Fruit fly (Drosophila melanogaster): ENCODE results near the gene Coq6.

Gene Coq6

DNA sequence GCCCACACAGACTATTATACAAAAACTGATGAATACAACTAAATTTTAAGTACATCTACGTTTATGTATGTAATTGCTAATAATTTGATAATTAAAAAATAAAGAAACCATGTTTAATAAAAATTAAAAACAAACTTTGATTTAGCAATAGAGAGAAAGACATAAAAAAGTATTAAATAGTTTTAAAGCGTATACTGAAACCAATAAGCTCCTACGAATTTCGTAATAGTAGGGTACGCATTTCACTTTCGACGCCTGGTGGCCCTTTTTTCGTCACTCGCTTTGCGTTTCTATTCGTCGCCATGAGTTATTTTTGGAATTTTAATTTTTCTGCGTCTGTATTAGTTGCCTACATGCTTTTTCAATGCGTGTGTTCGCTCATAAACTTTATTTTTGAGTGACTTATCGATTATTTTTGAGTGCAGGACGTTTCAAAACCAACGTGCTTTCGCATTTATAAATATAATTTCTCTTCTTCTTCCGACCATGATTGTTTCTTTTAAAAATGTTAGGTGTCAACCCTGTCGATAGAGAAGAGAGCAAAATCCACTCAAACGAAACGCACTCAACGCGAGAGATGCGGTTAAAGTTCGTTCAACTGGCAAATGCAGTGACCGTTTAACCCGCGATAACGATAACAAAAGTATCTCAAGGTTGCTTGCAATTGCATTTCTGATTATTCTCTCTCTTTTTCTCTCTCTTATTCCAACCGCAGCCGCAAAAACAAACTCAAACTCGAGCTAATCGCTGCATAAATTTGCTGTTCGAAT, 14.7 kb upstream of the Coq6 start, which contains the start of gene Oscillin (continued):
- TF ChIP-seq CG4820 (GFP tag; optimal IDR thresholded peaks at IDR 0.05) (peak; percentile 65), CG17328 (GFP tag; IDR thresholded peaks at IDR 0.05) (peak; percentile 66), Adf1 (GFP tag; IDR thresholded peaks at IDR 0.05) (peak; percentile 16; the same call in 1 of the 2 replicates), CG34224 (GFP tag; IDR thresholded peaks at IDR 0.05; ENCODE audit: partially characterized antibody) (peak; percentile 45; the same call in 2 of the 3 replicates), unpg (GFP tag; optimal IDR thresholded peaks at IDR 0.05) (peak; percentile 88), CG32767 (GFP tag; IDR thresholded peaks at IDR 0.05) (peak; percentile 78), odd (GFP tag; optimal IDR thresholded peaks at IDR 0.05) (peak; percentile 76), ATbp (GFP tag; optimal IDR thresholded peaks at IDR 0.05) (no peak), CG3726 (GFP tag; IDR thresholded peaks at IDR 0.05) (no peak), CG12659 (GFP tag; optimal IDR thresholded peaks at IDR 0.05) (peak; percentile 75), CG13775 (GFP tag; optimal IDR thresholded peaks at IDR 0.05) (peak; percentile 74), ems (GFP tag; optimal IDR thresholded peaks at IDR 0.05) (peak; percentile 43), CG18476 (GFP tag; optimal IDR thresholded peaks at IDR 0.05) (peak; percentile 70), wek (GFP tag; optimal IDR thresholded peaks at IDR 0.05) (no peak), CG4707 (GFP tag; optimal IDR thresholded peaks at IDR 0.05) (no peak), Mad (GFP tag; optimal IDR thresholded peaks at IDR 0.05) (peak; percentile 30), bsh (GFP tag; optimal IDR thresholded peaks at IDR 0.05) (peak in 1 of 2 experiments; percentile 93), CG16863 (GFP tag; optimal IDR thresholded peaks at IDR 0.05) (no peak), gsb (GFP tag; IDR thresholded peaks at IDR 0.05) (peak; percentile 66), lbe (GFP tag; optimal IDR thresholded peaks at IDR 0.05) (peak; percentile 64), Hmr (GFP tag; optimal IDR thresholded peaks at IDR 0.05) (no peak), Dfd (GFP tag; optimal IDR thresholded peaks at IDR 0.05) (no peak), pho (GFP tag; optimal IDR thresholded peaks at IDR 0.05) (peak; percentile 30), CG30403 (GFP tag; optimal IDR thresholded peaks at IDR 0.05) (peak; percentile 76), luna (GFP tag; optimal IDR thresholded peaks at IDR 0.05) (no peak), Doc2 (GFP tag; IDR thresholded peaks at IDR 0.05) (no peak), CG7357 (GFP tag; IDR thresholded peaks at IDR 0.05) (no peak; the same call in 2 of the 3 replicates), zfh1 (GFP tag; IDR thresholded peaks at IDR 0.05) (peak; percentile 84), sr (GFP tag; IDR thresholded peaks at IDR 0.05) (no peak), ERR (GFP tag; optimal IDR thresholded peaks at IDR 0.05) (peak; percentile 43), CG4282 (GFP tag; optimal IDR thresholded peaks at IDR 0.05) (no peak), CG2889 (GFP tag; IDR thresholded peaks at IDR 0.05) (no peak), CG12769 (tag; optimal IDR thresholded peaks at IDR 0.05) (peak; percentile 13), BtbVII (GFP tag; optimal IDR thresholded peaks at IDR 0.05) (peak; percentile 76), peb (GFP tag; IDR thresholded peaks at IDR 0.05) (peak; percentile 60; the same call in 1 of the 2 replicates), Stat92E (GFP tag; optimal IDR thresholded peaks at IDR 0.05) (no peak), org-1 (GFP tag; optimal IDR thresholded peaks at IDR 0.05) (peak; percentile 52), Oli (tag; optimal IDR thresholded peaks at IDR 0.05) (peak; percentile 29), CG11247 (GFP tag; IDR thresholded peaks at IDR 0.05) (peak; percentile 76), Asciz (GFP tag; optimal IDR thresholded peaks at IDR 0.05) (peak; percentile 86), E2f1 (GFP tag; IDR thresholded peaks at IDR 0.05) (peak; percentile 79), gcm2 (GFP tag; optimal IDR thresholded peaks at IDR 0.05) (no peak), tio (GFP tag; optimal IDR thresholded peaks at IDR 0.05) (no peak), CG31441 (GFP tag; IDR thresholded peaks at IDR 0.05) (peak; percentile 92), lmd (GFP tag; IDR thresholded peaks at IDR 0.05) (peak; percentile 82), CG6654 (GFP tag; optimal IDR thresholded peaks at IDR 0.05) (peak; percentile 45), Neu2 (GFP tag; optimal IDR thresholded peaks at IDR 0.05; ENCODE audit: borderline replicate concordance) (no peak), CG12236 (GFP tag; optimal IDR thresholded peaks at IDR 0.05) (no peak), so (GFP tag; IDR thresholded peaks at IDR 0.05) (peak; percentile 63; the same call in 1 of the 3 replicates)

Data from whole organism, embryonic.